Fruit fly (Drosophila melanogaster): ENCODE results near the gene msd5.
A peak's percentile ranks its signal among the peaks of the same experiment; 100 is the strongest.

Gene msd5

DNA sequence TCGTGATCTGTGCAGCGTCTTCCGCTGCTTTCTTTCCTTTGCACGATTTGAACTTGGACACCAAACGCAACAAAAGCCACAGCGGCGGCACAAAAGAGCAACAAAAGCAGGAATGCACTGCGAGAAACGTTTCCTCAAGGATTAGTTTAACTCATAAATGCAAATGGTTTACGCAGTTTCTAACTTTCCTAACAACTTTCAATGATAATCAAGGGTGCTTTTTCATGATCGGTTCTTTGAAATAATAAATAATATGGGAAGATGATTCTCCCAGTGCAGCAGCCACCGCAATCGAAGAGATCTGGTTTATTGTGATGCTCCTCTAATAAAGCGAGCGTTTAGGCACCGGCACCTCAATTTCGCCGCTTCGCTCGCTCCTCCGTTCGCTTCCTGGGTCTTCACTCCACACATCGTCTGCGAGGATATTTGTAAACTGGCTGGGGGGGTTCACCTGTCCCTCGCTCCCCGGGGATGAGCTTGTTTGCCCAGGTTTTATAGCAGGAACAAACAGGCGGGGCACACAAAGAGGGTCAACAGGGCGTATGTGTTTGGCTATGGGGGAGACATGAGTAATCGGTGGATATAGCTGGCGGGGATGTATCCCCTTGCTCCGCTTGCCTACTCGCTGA lies 13.7 kb downstream of the msd5 start (continued):
- TF ChIP-seq CG3995 (GFP tag; optimal IDR thresholded peaks at IDR 0.05) (no peak), CG12942 (GFP tag; optimal IDR thresholded peaks at IDR 0.05) (peak; percentile 68), CG32532 (GFP tag; IDR thresholded peaks at IDR 0.05) (peak; percentile 67; the same call in 1 of the 2 replicates), hth (optimal IDR thresholded peaks at IDR 0.05) (no peak), BEAF-32 (GFP tag; optimal IDR thresholded peaks at IDR 0.05) (no peak), tin (GFP tag; optimal IDR thresholded peaks at IDR 0.05) (peak; percentile 86), Hey (tag; optimal IDR thresholded peaks at IDR 0.05) (no peak), CG11247 (GFP tag; IDR thresholded peaks at IDR 0.05) (peak; percentile 66), run (tag; optimal IDR thresholded peaks at IDR 0.05) (peak; percentile 73), CG10543 (GFP tag; optimal IDR thresholded peaks at IDR 0.05) (no peak), croc (GFP tag; conservative IDR thresholded peaks at IDR 0.05) (peak; percentile 79), CG3281 (GFP tag; optimal IDR thresholded peaks at IDR 0.05) (peak; percentile 11), CG7839 (tag; optimal IDR thresholded peaks at IDR 0.05) (peak; percentile 79), Lim3 (GFP tag; IDR thresholded peaks at IDR 0.05) (peak; percentile 58; the same call in 1 of the 2 replicates), CG4730 (GFP tag; IDR thresholded peaks at IDR 0.05) (peak; percentile 59), CG2712 (tag; optimal IDR thresholded peaks at IDR 0.05) (peak; percentile 89), dmrt99B (tag; optimal IDR thresholded peaks at IDR 0.05) (peak; percentile 92), CG1832 (GFP tag; optimal IDR thresholded peaks at IDR 0.05) (no peak), al (GFP tag; IDR thresholded peaks at IDR 0.05) (0 out of 2 replicates have a peak, but pooled peaks have one; percentile 9), CTCF (GFP tag; optimal IDR thresholded peaks at IDR 0.05) (peak; percentile 27), D19A (tag; optimal IDR thresholded peaks at IDR 0.05) (peak; percentile 77), Atf6 (GFP tag; IDR thresholded peaks at IDR 0.05) (peak; percentile 47; the same call in 1 of the 2 replicates), fu2 (GFP tag; optimal IDR thresholded peaks at IDR 0.05) (peak; percentile 8), CG34224 (GFP tag; IDR thresholded peaks at IDR 0.05; ENCODE audit: partially characterized antibody) (no peak), CG32767 (GFP tag; IDR thresholded peaks at IDR 0.05) (peak; percentile 63; the same call in 1 of the 2 replicates), fd102C (GFP tag; optimal IDR thresholded peaks at IDR 0.05) (no peak), CG15479 (GFP tag; optimal IDR thresholded peaks at IDR 0.05) (no peak), ssp (GFP tag; IDR thresholded peaks at IDR 0.05) (peak; percentile 67), CG12155 (GFP tag; optimal IDR thresholded peaks at IDR 0.05) (peak; percentile 33), Kr (GFP tag; optimal IDR thresholded peaks at IDR 0.05) (no peak), amos (GFP tag; IDR thresholded peaks at IDR 0.05; ENCODE audit: partially characterized antibody) (no peak), CG4707 (GFP tag; optimal IDR thresholded peaks at IDR 0.05) (peak; percentile 76), CG6175 (GFP tag; IDR thresholded peaks at IDR 0.05) (no peak), NfI (GFP tag; optimal IDR thresholded peaks at IDR 0.05) (peak; percentile 80), Fer2 (tag; optimal IDR thresholded peaks at IDR 0.05) (no peak), corto (GFP tag; optimal IDR thresholded peaks at IDR 0.05) (peak; percentile 96), fd64A (GFP tag; optimal IDR thresholded peaks at IDR 0.05) (peak; percentile 78), CG12769 (tag; optimal IDR thresholded peaks at IDR 0.05) (peak; percentile 69), CG1603 (tag; optimal IDR thresholded peaks at IDR 0.05) (peak; percentile 89), CG1233 (GFP tag; optimal IDR thresholded peaks at IDR 0.05) (peak; percentile 64), ewg (GFP tag; optimal IDR thresholded peaks at IDR 0.05) (peak; percentile 77), Hr39 (optimal IDR thresholded peaks at IDR 0.05) (no peak), Atf3 (GFP tag; optimal IDR thresholded peaks at IDR 0.05) (peak; percentile 76), CG12391 (tag; optimal IDR thresholded peaks at IDR 0.05) (peak; percentile 82), CG7963 (GFP tag; IDR thresholded peaks at IDR 0.05; ENCODE audit: partially characterized antibody) (no peak), CG14014 (GFP tag; IDR thresholded peaks at IDR 0.05) (peak; percentile 42; the same call in 1 of the 2 replicates), CG4282 (GFP tag; optimal IDR thresholded peaks at IDR 0.05) (no peak), CG3847 (GFP tag; IDR thresholded peaks at IDR 0.05) (no peak), CG17568 (GFP tag; optimal IDR thresholded peaks at IDR 0.05) (no peak), Opbp (GFP tag; IDR thresholded peaks at IDR 0.05; ENCODE audit: partially characterized antibody) (no peak)

Measured in whole organism, embryonic.